Worm (Caenorhabditis elegans) whole organism, L4/young adult: ENCODE measurements around the gene Y59A8B.25.
A peak's percentile ranks its signal among the peaks of the same experiment; 100 is the strongest.
"Not testable (repeated sequence)": the region's sequence is repeated elsewhere in the genome, so short reads cannot be mapped to it uniquely, and the experiment has no call there.

Experiments
- W03F9.2 ChIP-seq: fragments of 150-350 bp; optimal IDR thresholded peaks from 2 replicates; lab custom pipeline; 2014; ENCODE audit warnings: missing biosample characterization, missing genetic modification characterization
- dao-5 ChIP-seq: sonication (generic microtip); optimal IDR thresholded peaks from 2 replicates; lab custom pipeline; 2016; ENCODE audit warnings: missing genotype, missing genetic modification characterization, moderate library complexity, missing compliant biosample characterization
- him-1 ChIP-seq: sonication (generic microtip); optimal IDR thresholded peaks from 2 replicates; lab custom pipeline; 2016; ENCODE audit warnings: missing genotype, missing genetic modification reagents, missing genetic modification characterization, missing compliant biosample characterization

The Y59A8B.25 gene

ce11 chrV:18055297-18056019 is at the start of gene Y59A8B.25, which contains the start of gene ebp-3:
Gene Y59A8B.25 (minus strand): TSS chrV:18055397.
Gene ebp-3 (plus strand): TSS chrV:18055969.
- not testable (repeated sequence) for TF ChIP-seq W03F9.2; dao-5 (tag; lab: Kevin White, UChicago); him-1 (tag; lab: Kevin White, UChicago)

- no peak for TF ChIP-seq him-1 (tag; lab: Kevin White, UChicago)
- TF ChIP-seq W03F9.2, result no peak
- no peak for TF ChIP-seq dao-5 (tag; lab: Kevin White, UChicago)
Observed at ce11 chrV:18098387-18098786, 43.2 kb upstream of the Y59A8B.25 start, which contains the start of gene par-4. Gene par-4 (plus strand): TSS chrV:18098687.

- TF ChIP-seq W03F9.2 (no peak), dao-5 (tag; lab: Kevin White, UChicago) (no peak), him-1 (tag; lab: Kevin White, UChicago) (no peak)
Observed at ce11 chrV:18093941-18094340, 38.7 kb upstream of the Y59A8B.25 start.

ce11 chrV:18091216-18091615 is 36.0 kb upstream of the Y59A8B.25 start:
- TF ChIP-seq him-1 (tag; lab: Kevin White, UChicago) (no peak), dao-5 (tag; lab: Kevin White, UChicago) (no peak), W03F9.2 (no peak)

- TF ChIP-seq W03F9.2, result no peak
- no peak for TF ChIP-seq dao-5 (tag; lab: Kevin White, UChicago)
- no peak for TF ChIP-seq him-1 (tag; lab: Kevin White, UChicago)
Observed at ce11 chrV:18086783-18087182, 31.6 kb upstream of the Y59A8B.25 start, which contains the start of gene slr-2. Gene slr-2 (plus strand): TSS chrV:18087123.

ce11 chrV:18086174-18086661 is 31.0 kb upstream of the Y59A8B.25 start, which contains the start of gene Y59A8B.12:
Gene Y59A8B.12 (minus strand): TSS chrV:18086224.
- no peak for TF ChIP-seq W03F9.2
- TF ChIP-seq dao-5 (tag; lab: Kevin White, UChicago), result no peak
- TF ChIP-seq him-1 (tag; lab: Kevin White, UChicago), result no peak

ce11 chrV:18085150-18085833 is 30.1 kb upstream of the Y59A8B.25 start, which contains the start of gene fbxa-106:
Gene fbxa-106 (minus strand): TSS chrV:18085200.
- no peak for TF ChIP-seq him-1 (tag; lab: Kevin White, UChicago)
- no peak for TF ChIP-seq dao-5 (tag; lab: Kevin White, UChicago)
- TF ChIP-seq W03F9.2, result no peak

- TF ChIP-seq W03F9.2, result no peak
- no peak for TF ChIP-seq dao-5 (tag; lab: Kevin White, UChicago)
- no peak for TF ChIP-seq him-1 (tag; lab: Kevin White, UChicago)
Observed at ce11 chrV:18081857-18082256, 26.7 kb upstream of the Y59A8B.25 start, which contains the start of gene nova-1. Gene nova-1 (minus strand): TSS chrV:18081957.

ce11 chrV:18079163-18079562 is 24.0 kb upstream of the Y59A8B.25 start:
- peak; percentile 2 for TF ChIP-seq him-1 (tag; lab: Kevin White, UChicago)
- TF ChIP-seq dao-5 (tag; lab: Kevin White, UChicago), result no peak
- TF ChIP-seq W03F9.2, result peak; percentile 6

- no peak for TF ChIP-seq dao-5 (tag; lab: Kevin White, UChicago)
- no peak for TF ChIP-seq him-1 (tag; lab: Kevin White, UChicago)
- TF ChIP-seq W03F9.2, result no peak
Observed at ce11 chrV:18066257-18066783, 11.1 kb upstream of the Y59A8B.25 start, which contains the start of gene Y59A8B.8. Gene Y59A8B.8 (minus strand): TSS chrV:18066307.

ce11 chrV:18043271-18043670 is 11.9 kb downstream of the Y59A8B.25 start, which contains the start of gene ebp-1:
Gene ebp-1 (plus strand): TSS chrV:18043571.
- TF ChIP-seq him-1 (tag; lab: Kevin White, UChicago) (no peak), W03F9.2 (no peak), dao-5 (tag; lab: Kevin White, UChicago) (no peak)

- TF ChIP-seq dao-5 (tag; lab: Kevin White, UChicago), result no peak
- TF ChIP-seq him-1 (tag; lab: Kevin White, UChicago), result no peak
Observed at ce11 chrV:18022179-18022578, 33.0 kb downstream of the Y59A8B.25 start, which contains the start of gene prp-6. Gene prp-6 (plus strand): TSS chrV:18022479.

ce11 chrV:18021464-18021863 is 33.7 kb downstream of the Y59A8B.25 start:
- TF ChIP-seq W03F9.2 (no peak), dao-5 (tag; lab: Kevin White, UChicago) (no peak), him-1 (tag; lab: Kevin White, UChicago) (no peak)
